Worm (Caenorhabditis elegans) whole organism, L3 larva: Measurements from ENCODE around the gene rip-1.

Experiments
- R02D3.7 ChIP-seq: fragments of 150-350 bp; optimal IDR thresholded peaks from 2 replicates; lab custom pipeline; 2014; ENCODE audit warnings: missing biosample characterization, missing genetic modification characterization
- ZK546.5 ChIP-seq: sonication (generic microtip); optimal IDR thresholded peaks from 2 replicates; lab custom pipeline; 2017; ENCODE audit warnings: missing biosample characterization, missing genetic modification characterization
- aly-2 ChIP-seq: fragments of 150-350 bp; optimal IDR thresholded peaks from 2 replicates; lab custom pipeline; 2014; ENCODE audit warnings: missing biosample characterization, missing genetic modification characterization
- ama-1 ChIP-seq: fragments of 150-350 bp; optimal IDR thresholded peaks from 2 replicates; lab custom pipeline; 2018
- ceh-16 ChIP-seq: sonication (generic microtip); optimal IDR thresholded peaks from 2 replicates; lab custom pipeline; 2017; ENCODE audit warnings: missing biosample characterization, missing genetic modification characterization
- ceh-28 ChIP-seq: fragments of 150-350 bp; optimal IDR thresholded peaks from 2 replicates; lab custom pipeline; 2014; ENCODE audit warnings: missing biosample characterization, missing genetic modification reagents, missing genetic modification characterization
- ceh-82 ChIP-seq: fragments of 150-350 bp; optimal IDR thresholded peaks from 2 replicates; lab custom pipeline; 2014; ENCODE audit warnings: missing biosample characterization, missing genetic modification characterization
- ceh-9 ChIP-seq: sonication (generic microtip); optimal IDR thresholded peaks from 2 replicates; lab custom pipeline; 2018; ENCODE audit warnings: missing biosample characterization, missing genetic modification characterization
- daf-12 ChIP-seq: fragments of 150-350 bp; optimal IDR thresholded peaks from 2 replicates; lab custom pipeline; 2014; ENCODE audit warnings: missing biosample characterization, missing genetic modification reagents, missing genetic modification characterization
- egl-27 ChIP-seq: sonication (generic microtip); optimal IDR thresholded peaks from 4 replicates; lab custom pipeline; 2017; ENCODE audit warnings: missing biosample characterization, missing genetic modification reagents, missing genetic modification characterization
- egl-5 ChIP-seq: fragments of 150-350 bp; optimal IDR thresholded peaks from 2 replicates; lab custom pipeline; 2017; ENCODE audit warnings: missing biosample characterization, missing genetic modification reagents, missing genetic modification characterization, inconsistent platforms
- elt-1 ChIP-seq: fragments of 150-350 bp; optimal IDR thresholded peaks from 2 replicates; lab custom pipeline; 2014; ENCODE audit warnings: missing biosample characterization, missing genetic modification characterization
- elt-2 ChIP-seq: sonication (generic microtip); optimal IDR thresholded peaks from 2 replicates; lab custom pipeline; 2016; ENCODE audit warnings: missing genetic modification reagents, mild to moderate bottlenecking, missing genetic modification characterization, missing compliant biosample characterization
- elt-3 ChIP-seq, 3 experiments: fragments of 150-350 bp in 1 of 3; sonication (generic microtip) in 2 of 3; optimal IDR thresholded peaks; 2 replicates in 2 of 3; 4 replicates in 1 of 3; lab custom pipeline; 2014 to 2017; ENCODE audit warnings: missing biosample characterization in 3 of 3, missing genetic modification characterization in 3 of 3
- eor-1 ChIP-seq, 2 experiments: fragments of 150-350 bp; optimal IDR thresholded peaks; 2 replicates each; lab custom pipeline; 2014 to 2018; ENCODE audit warnings: missing biosample characterization in 2 of 2, missing genetic modification characterization in 2 of 2
- fkh-10 ChIP-seq: sonication (generic microtip); optimal IDR thresholded peaks from 2 replicates; lab custom pipeline; 2017; ENCODE audit warnings: missing biosample characterization, missing genetic modification reagents, missing genetic modification characterization
- fkh-2 ChIP-seq: fragments of 150-350 bp; optimal IDR thresholded peaks from 2 replicates; lab custom pipeline; 2014; ENCODE audit warnings: missing biosample characterization, missing genetic modification reagents, missing genetic modification characterization
- fos-1 ChIP-seq: fragments of 150-350 bp; optimal IDR thresholded peaks from 2 replicates; lab custom pipeline; 2014; ENCODE audit warnings: missing biosample characterization, missing genetic modification characterization
- hmg-11 ChIP-seq: sonication (generic microtip); optimal IDR thresholded peaks from 2 replicates; lab custom pipeline; 2016; ENCODE audit warnings: missing genetic modification characterization, missing compliant biosample characterization
- jun-1 ChIP-seq: fragments of 150-350 bp; optimal IDR thresholded peaks from 2 replicates; lab custom pipeline; 2014; ENCODE audit warnings: missing biosample characterization, missing genetic modification reagents, missing genetic modification characterization
- lin-15B ChIP-seq: fragments of 150-350 bp; optimal IDR thresholded peaks from 2 replicates; lab custom pipeline; 2014; ENCODE audit warnings: missing biosample characterization, missing genetic modification characterization
- lin-39 ChIP-seq: fragments of 150-350 bp; optimal IDR thresholded peaks from 2 replicates; lab custom pipeline; 2018; ENCODE audit warnings: missing biosample characterization, missing genetic modification reagents, missing genetic modification characterization
- lsy-12 ChIP-seq: sonication (generic microtip); optimal IDR thresholded peaks from 2 replicates; lab custom pipeline; 2016; ENCODE audit warnings: mild to moderate bottlenecking, missing genetic modification characterization, missing compliant biosample characterization
- mdl-1 ChIP-seq: fragments of 150-350 bp; optimal IDR thresholded peaks from 2 replicates; lab custom pipeline; 2014; ENCODE audit warnings: missing biosample characterization, missing genetic modification characterization
- mml-1 ChIP-seq: fragments of 150-350 bp; sonication (generic microtip); optimal IDR thresholded peaks from 3 replicates; lab custom pipeline; 2014; ENCODE audit warnings: missing biosample characterization, missing genetic modification characterization
- nfya-1 ChIP-seq: sonication (generic microtip); optimal IDR thresholded peaks from 2 replicates; lab custom pipeline; 2017; ENCODE audit warnings: missing genetic modification characterization, mild to moderate bottlenecking, missing compliant biosample characterization, antibody characterized with exemption, moderate library complexity; ENCODE audit not compliant: insufficient read depth
- nhr-11 ChIP-seq: fragments of 150-350 bp; optimal IDR thresholded peaks from 2 replicates; lab custom pipeline; 2014; ENCODE audit warnings: missing biosample characterization, missing genetic modification characterization
- nhr-12 ChIP-seq: fragments of 150-350 bp; optimal IDR thresholded peaks from 2 replicates; lab custom pipeline; 2014; ENCODE audit warnings: missing biosample characterization, missing genetic modification characterization
- nhr-23 ChIP-seq: fragments of 150-350 bp; optimal IDR thresholded peaks from 2 replicates; lab custom pipeline; 2014; ENCODE audit warnings: missing biosample characterization, missing genetic modification reagents, missing genetic modification characterization
- nhr-237 ChIP-seq: fragments of 150-350 bp; optimal IDR thresholded peaks from 2 replicates; lab custom pipeline; 2014; ENCODE audit warnings: missing biosample characterization, missing genetic modification characterization
- nhr-25 ChIP-seq: sonication (generic microtip); optimal IDR thresholded peaks from 2 replicates; lab custom pipeline; 2017; ENCODE audit warnings: missing biosample characterization, missing genetic modification characterization
- nhr-28 ChIP-seq: fragments of 150-350 bp; optimal IDR thresholded peaks from 2 replicates; lab custom pipeline; 2014; ENCODE audit warnings: missing biosample characterization, missing genetic modification characterization
- nhr-43 ChIP-seq: sonication (generic microtip); optimal IDR thresholded peaks from 2 replicates; lab custom pipeline; 2016; ENCODE audit warnings: mild to moderate bottlenecking, missing genetic modification characterization, missing compliant biosample characterization; ENCODE audit not compliant: poor library complexity, severe bottlenecking
- nhr-67 ChIP-seq: fragments of 150-350 bp; optimal IDR thresholded peaks from 2 replicates; lab custom pipeline; 2014; ENCODE audit warnings: missing biosample characterization, missing genetic modification characterization
- nhr-76 ChIP-seq: fragments of 150-350 bp; sonication (generic microtip); optimal IDR thresholded peaks from 5 replicates; lab custom pipeline; 2014; ENCODE audit warnings: missing biosample characterization, missing genetic modification characterization
- nhr-77 ChIP-seq: fragments of 150-350 bp; optimal IDR thresholded peaks from 2 replicates; lab custom pipeline; 2014; ENCODE audit warnings: missing biosample characterization, missing genetic modification characterization
- pha-4 ChIP-seq: fragments of 150-350 bp; optimal IDR thresholded peaks from 2 replicates; lab custom pipeline; 2014; ENCODE audit warnings: missing biosample characterization, missing genetic modification reagents, missing genetic modification characterization
- pqm-1 ChIP-seq: fragments of 150-350 bp; optimal IDR thresholded peaks from 2 replicates; lab custom pipeline; 2017; ENCODE audit warnings: missing biosample characterization, missing genetic modification characterization, inconsistent platforms
- sea-2 ChIP-seq: fragments of 150-350 bp; sonication (generic microtip); optimal IDR thresholded peaks from 4 replicates; lab custom pipeline; 2014; ENCODE audit warnings: missing biosample characterization, missing genetic modification reagents, missing genetic modification characterization
- skn-1 ChIP-seq: fragments of 150-350 bp; optimal IDR thresholded peaks from 2 replicates; lab custom pipeline; 2014; ENCODE audit warnings: missing biosample characterization, missing genetic modification characterization
- snpc-4 ChIP-seq: fragments of 150-350 bp; optimal IDR thresholded peaks from 2 replicates; lab custom pipeline; 2014; ENCODE audit warnings: missing biosample characterization, missing genetic modification characterization
- tbx-2 ChIP-seq: sonication (generic microtip); optimal IDR thresholded peaks from 2 replicates; lab custom pipeline; 2016; ENCODE audit warnings: mild to moderate bottlenecking, missing genetic modification characterization, missing compliant biosample characterization
- unc-39 ChIP-seq: sonication (generic microtip); optimal IDR thresholded peaks from 4 replicates; lab custom pipeline; 2017; ENCODE audit warnings: missing biosample characterization, missing genetic modification characterization
- unc-62 ChIP-seq: fragments of 150-350 bp; sonication (generic microtip); optimal IDR thresholded peaks from 4 replicates; lab custom pipeline; 2014; ENCODE audit warnings: missing biosample characterization, missing genetic modification reagents, missing genetic modification characterization
- zag-1 ChIP-seq: fragments of 150-350 bp; optimal IDR thresholded peaks from 2 replicates; lab custom pipeline; 2014; ENCODE audit warnings: missing biosample characterization, missing genetic modification characterization
- ztf-11 ChIP-seq: fragments of 150-350 bp; optimal IDR thresholded peaks from 2 replicates; lab custom pipeline; 2014; ENCODE audit warnings: missing biosample characterization, missing genetic modification characterization
- ztf-4 ChIP-seq: fragments of 150-350 bp; optimal IDR thresholded peaks from 2 replicates; lab custom pipeline; 2014; ENCODE audit warnings: missing biosample characterization, missing genetic modification characterization

The rip-1 gene

DNA sequence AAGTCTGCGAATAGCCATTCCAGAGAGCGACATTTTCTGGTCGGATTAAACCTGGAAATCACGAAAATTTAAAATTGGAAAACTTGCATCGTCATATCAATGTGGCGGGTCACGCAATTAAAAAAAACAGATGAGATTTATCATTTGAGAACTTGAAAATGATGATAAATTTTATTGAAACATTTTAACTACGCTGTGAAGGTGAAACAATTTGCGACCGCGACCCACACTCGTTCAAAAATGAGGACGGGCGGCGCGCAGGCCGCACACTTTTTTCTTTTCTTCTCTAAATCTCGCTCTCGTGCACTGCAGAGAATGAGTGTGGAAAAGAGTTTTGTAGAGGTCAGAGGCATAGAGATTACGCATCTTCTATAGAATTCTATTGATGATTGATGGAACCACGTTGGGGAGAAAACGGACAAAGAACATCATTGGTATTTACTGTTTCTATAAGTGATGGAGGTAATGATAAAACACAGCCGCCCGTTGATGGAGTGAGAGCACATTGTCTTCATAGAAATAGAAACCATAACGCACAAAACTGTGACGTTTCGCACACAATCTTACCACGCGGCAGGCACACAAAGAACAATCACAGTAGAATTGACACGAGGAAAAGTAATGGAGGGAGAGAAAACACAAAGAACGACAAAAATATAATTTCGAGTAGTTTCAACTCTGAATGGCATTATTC is 41.8 kb downstream of the rip-1 start, which contains the start of gene cts-1:
TSS of gene cts-1 (minus strand) at position 51 of the 694 bp plus-strand sequence.
- TF ChIP-seq pha-4 (tag; lab: Kevin White, UChicago) (peak; percentile 90), nhr-23 (peak; percentile 86), nhr-237 (tag; lab: Kevin White, UChicago) (no peak), nhr-43 (tag; lab: Kevin White, UChicago) (peak; percentile 36), elt-2 (tag; lab: Kevin White, UChicago) (peak; percentile 93), pqm-1 (tag; lab: Kevin White, UChicago) (peak; percentile 83), ceh-82 (no peak), snpc-4 (tag; lab: Kevin White, UChicago) (peak; percentile 38), ZK546.5 (no peak), hmg-11 (tag; lab: Kevin White, UChicago) (peak; percentile 29), fkh-10 (no peak), elt-1 (tag; lab: Kevin White, UChicago) (peak; percentile 67), ama-1 (lab: Kevin White, UChicago) (peak; percentile 44), fos-1 (tag; lab: Kevin White, UChicago) (peak; percentile 73), egl-27 (tag; lab: Kevin White, UChicago) (peak; percentile 77), tbx-2 (peak; percentile 43), skn-1 (tag; lab: Kevin White, UChicago) (no peak), lin-15B (tag; lab: Kevin White, UChicago) (peak; percentile 92), unc-62 (GFP tag; lab: Kevin White, UChicago) (peak; percentile 36), ztf-4 (no peak), nfya-1 (peak; percentile 86), ceh-16 (tag; lab: Kevin White, UChicago) (no peak), ztf-11 (tag; lab: Kevin White, UChicago) (no peak), nhr-25 (tag; lab: Kevin White, UChicago) (peak; percentile 91), eor-1 (tag; optimal IDR thresholded peaks at IDR 0.05; lab: Kevin White, UChicago) (no peak), unc-39 (no peak), elt-3 (tag; optimal IDR thresholded peaks at IDR 0.05; lab: Kevin White, UChicago) (peak in 1 of 3 experiments; percentile 70), nhr-77 (no peak), jun-1 (peak; percentile 86), nhr-67 (tag; lab: Kevin White, UChicago) (no peak), daf-12 (tag; lab: Kevin White, UChicago) (no peak), nhr-12 (tag; lab: Kevin White, UChicago) (no peak), ceh-9 (no peak), fkh-2 (no peak), nhr-76 (tag; lab: Kevin White, UChicago) (peak; percentile 33), R02D3.7 (tag; lab: Kevin White, UChicago) (peak; percentile 50), lsy-12 (tag; lab: Kevin White, UChicago) (peak; percentile 79), sea-2 (no peak), nhr-11 (tag; lab: Kevin White, UChicago) (peak; percentile 11), lin-39 (peak; percentile 87), mdl-1 (tag; lab: Kevin White, UChicago) (peak; percentile 53), nhr-28 (tag; lab: Kevin White, UChicago) (no peak), ceh-28 (tag; lab: Kevin White, UChicago) (peak; percentile 71), zag-1 (tag; lab: Kevin White, UChicago) (no peak), mml-1 (tag; lab: Kevin White, UChicago) (no peak), egl-5 (no peak), aly-2 (tag; lab: Kevin White, UChicago) (no peak)
- TF ChIP-seq, all 47 proteins: peak for 25
